Worm (Caenorhabditis elegans): ENCODE results near the gene his-7.

Gene his-7

DNA sequence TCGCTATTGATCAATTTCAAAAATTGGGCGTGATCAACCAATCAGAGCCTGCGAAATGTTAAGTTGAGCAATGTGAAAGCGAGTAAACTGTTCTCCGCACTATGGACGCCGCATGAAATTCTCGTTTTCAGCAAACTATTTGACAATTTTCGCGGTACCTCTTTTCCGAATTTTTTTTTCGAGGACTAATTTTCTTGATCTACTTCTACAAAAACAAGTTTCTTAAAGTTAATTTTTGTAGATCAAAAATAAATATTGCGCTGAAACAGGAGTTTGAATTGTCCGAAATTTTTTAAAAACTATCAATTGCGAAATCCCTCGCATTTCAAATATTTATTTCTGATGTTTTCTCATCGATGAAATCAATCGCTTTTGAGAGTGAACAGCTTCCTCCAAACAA lies 15.5 kb upstream of the his-7 start:
- TF ChIP-seq R02D3.7 (tag; optimal IDR thresholded peaks at IDR 0.05) (no peak), fos-1 (tag; optimal IDR thresholded peaks at IDR 0.05) (no peak), nhr-12 (tag; optimal IDR thresholded peaks at IDR 0.05) (no peak), pqm-1 (tag; optimal IDR thresholded peaks at IDR 0.05) (no peak), pha-4 (tag; optimal IDR thresholded peaks at IDR 0.05) (no peak)

DNA sequence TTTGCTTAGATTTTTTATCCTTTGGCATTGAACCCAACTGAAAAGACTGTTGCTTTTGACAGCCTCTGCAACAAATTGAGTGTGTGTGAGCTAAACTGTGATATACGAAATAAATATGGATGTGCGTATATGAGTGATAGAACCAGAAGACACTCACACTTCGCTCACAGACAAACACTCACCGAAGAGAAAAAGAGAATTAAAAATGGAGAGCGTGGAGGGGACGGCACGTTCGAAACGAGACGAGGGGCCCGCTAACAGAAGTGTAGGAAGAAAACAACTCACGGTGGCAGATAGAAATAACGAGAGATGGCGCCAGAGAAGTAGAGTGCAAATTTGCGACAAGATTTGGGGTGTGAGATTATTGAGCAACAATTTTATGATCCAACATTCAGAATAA lies 14.9 kb upstream of the his-7 start:
- TF ChIP-seq hmg-11 (tag; optimal IDR thresholded peaks at IDR 0.05) (peak; percentile 53), ztf-11 (tag; optimal IDR thresholded peaks at IDR 0.05) (no peak), nfya-1 (tag; optimal IDR thresholded peaks at IDR 0.05; ENCODE audit: insufficient read depth) (peak; percentile 54), unc-39 (tag; optimal IDR thresholded peaks at IDR 0.05) (no peak), lin-39 (tag; optimal IDR thresholded peaks at IDR 0.05) (peak; percentile 39), sea-2 (GFP tag; optimal IDR thresholded peaks at IDR 0.05) (no peak), nhr-23 (tag; optimal IDR thresholded peaks at IDR 0.05) (no peak), pqm-1 (tag; optimal IDR thresholded peaks at IDR 0.05) (no peak)

DNA sequence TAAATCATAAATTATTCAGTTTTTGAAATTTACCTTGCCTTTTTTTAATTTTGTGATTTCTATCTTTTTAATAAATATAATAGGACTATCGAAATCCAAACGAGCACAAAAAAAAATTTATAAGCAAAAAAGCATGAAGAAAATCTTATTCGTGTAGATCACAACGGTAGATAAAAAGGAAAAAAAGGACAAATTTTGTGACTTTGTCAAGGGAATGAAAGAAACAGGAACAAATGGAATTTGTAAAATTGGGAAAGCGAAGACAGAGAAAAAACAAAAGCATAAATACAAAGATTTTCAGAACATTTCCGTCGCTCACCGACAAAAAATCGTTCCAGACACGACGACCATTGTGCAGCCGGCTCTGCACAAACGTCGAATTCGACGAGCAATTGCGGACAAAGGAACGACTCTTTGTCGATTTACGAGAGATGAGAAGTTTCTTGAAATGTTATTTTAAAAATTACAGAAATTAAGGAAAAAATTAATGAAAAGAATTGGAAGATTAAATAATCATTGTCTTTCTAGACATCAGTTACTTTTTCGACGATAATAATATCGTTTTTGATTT lies 14.3 kb upstream of the his-7 start, which contains the start of gene F45F2.10:
F45F2.10 (minus strand) TSS at position 51 of the 571 bp plus-strand sequence.
- no peak for TF ChIP-seq ceh-28 (tag; optimal IDR thresholded peaks at IDR 0.05)
- no peak for TF ChIP-seq ceh-9 (tag; optimal IDR thresholded peaks at IDR 0.05)
- TF ChIP-seq pqm-1 (tag; optimal IDR thresholded peaks at IDR 0.05) = no peak
- TF ChIP-seq mml-1 (tag; optimal IDR thresholded peaks at IDR 0.05) = no peak
- peak; percentile 10 for TF ChIP-seq lin-39 (tag; optimal IDR thresholded peaks at IDR 0.05)
- no peak for TF ChIP-seq fkh-10 (GFP tag; optimal IDR thresholded peaks at IDR 0.05)
- peak; percentile 76 for TF ChIP-seq R02D3.7 (tag; optimal IDR thresholded peaks at IDR 0.05)
- no peak for TF ChIP-seq aly-2 (tag; optimal IDR thresholded peaks at IDR 0.05)
- TF ChIP-seq snpc-4 (tag; optimal IDR thresholded peaks at IDR 0.05) = peak; percentile 25
- TF ChIP-seq egl-5 (tag; optimal IDR thresholded peaks at IDR 0.05) = no peak
- no peak for TF ChIP-seq nhr-67 (tag; optimal IDR thresholded peaks at IDR 0.05)
- TF ChIP-seq hmg-11 (tag; optimal IDR thresholded peaks at IDR 0.05) = no peak
- TF ChIP-seq mdl-1 (tag; optimal IDR thresholded peaks at IDR 0.05) = no peak
- TF ChIP-seq zag-1 (tag; optimal IDR thresholded peaks at IDR 0.05) = no peak
- peak; percentile 9 for TF ChIP-seq lin-15B (tag; optimal IDR thresholded peaks at IDR 0.05)
- peak; percentile 45 for TF ChIP-seq pha-4 (tag; optimal IDR thresholded peaks at IDR 0.05)
- TF ChIP-seq nhr-237 (tag; optimal IDR thresholded peaks at IDR 0.05) = no peak
- TF ChIP-seq elt-2 (tag; optimal IDR thresholded peaks at IDR 0.05) = peak; percentile 26

DNA sequence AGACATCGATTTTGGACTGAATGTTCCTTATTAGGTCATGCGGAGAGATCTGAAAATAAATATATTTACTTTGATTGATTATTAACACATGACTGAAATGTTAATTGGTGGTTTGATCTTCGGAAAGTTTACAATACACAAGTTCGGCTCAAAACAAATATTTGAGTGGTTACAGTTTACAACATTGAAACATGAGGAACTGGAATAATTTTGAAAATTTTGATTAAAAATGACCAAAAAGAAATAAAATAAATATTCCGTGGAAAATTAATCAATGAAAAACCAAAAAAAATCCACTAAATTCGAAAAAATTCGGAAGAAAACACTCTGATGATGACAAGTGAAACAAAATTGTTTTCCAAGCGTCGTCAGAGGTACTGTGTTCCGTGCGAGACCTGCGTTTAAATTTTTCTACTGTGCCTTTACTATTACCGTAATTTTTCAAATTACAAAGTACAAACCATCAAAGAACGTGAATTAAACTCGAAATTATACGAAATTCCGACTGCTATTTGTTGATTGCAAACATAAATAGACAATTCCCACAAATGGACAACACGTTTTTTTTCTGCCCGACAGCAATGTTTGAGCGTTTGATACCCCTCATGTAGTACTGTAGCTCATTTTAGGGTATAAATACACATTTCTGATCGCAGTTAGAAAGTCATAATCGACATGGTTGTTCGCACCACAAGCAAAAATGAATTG lies 12.2 kb upstream of the his-7 start, which contains the start of the genes F45F2.11 and otpl-7:
F45F2.11 (minus strand) TSS at position 51 of the 708 bp plus-strand sequence.
otpl-7 (plus strand) TSS at position 658 of the 708 bp plus-strand sequence.
- TF ChIP-seq pha-4 (tag; optimal IDR thresholded peaks at IDR 0.05) (peak; percentile 2), egl-5 (tag; optimal IDR thresholded peaks at IDR 0.05) (no peak), nhr-25 (tag; optimal IDR thresholded peaks at IDR 0.05) (no peak), nhr-77 (tag; optimal IDR thresholded peaks at IDR 0.05) (no peak)

DNA sequence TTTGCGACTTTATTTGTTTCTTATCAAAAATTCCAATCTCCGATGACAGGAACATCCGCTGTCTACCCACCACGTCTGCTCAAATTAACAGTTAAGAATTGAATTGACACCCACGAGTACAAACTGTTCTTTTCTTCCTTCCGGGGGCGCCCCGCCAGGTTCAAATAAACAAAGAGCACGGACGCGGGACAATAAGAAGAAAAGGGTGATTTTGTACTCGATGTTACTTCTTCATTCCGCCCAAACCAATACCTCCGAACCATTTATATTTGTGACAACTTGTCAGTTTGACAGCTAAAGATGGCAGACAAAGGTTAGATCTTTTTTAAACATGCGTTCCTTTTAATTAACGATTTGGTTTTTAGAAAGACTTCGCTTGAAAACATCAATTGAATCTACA lies 7.4 kb upstream of the his-7 start, which contains the start of gene otpl-6:
otpl-6 (plus strand) TSS at position 301 of the 400 bp plus-strand sequence.
- TF ChIP-seq pha-4 (tag; optimal IDR thresholded peaks at IDR 0.05) (peak; percentile 22), ceh-9 (tag; optimal IDR thresholded peaks at IDR 0.05) (no peak)

DNA sequence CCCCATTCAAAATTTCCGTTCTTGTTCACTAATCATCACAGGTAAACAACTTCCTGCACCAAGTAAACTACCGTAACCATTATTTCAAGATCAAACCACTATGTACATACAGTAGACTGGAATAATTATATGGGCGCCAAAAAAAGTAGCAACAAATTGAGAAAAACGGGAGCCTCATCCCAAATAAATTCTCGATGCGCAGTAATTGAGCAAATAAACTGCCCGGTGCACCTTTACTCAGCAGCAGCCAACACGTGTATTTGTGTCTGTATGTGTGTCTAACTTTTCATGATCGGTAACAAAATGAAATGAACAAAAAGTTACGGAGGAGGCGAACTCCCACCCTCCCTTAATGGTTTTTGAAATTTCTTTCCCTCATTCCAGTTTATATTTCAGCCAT lies 4.0 kb upstream of the his-7 start, which contains the start of gene otpl-5:
otpl-5 (plus strand) TSS at position 301 of the 400 bp plus-strand sequence.
- TF ChIP-seq aly-2 (tag; optimal IDR thresholded peaks at IDR 0.05) = no peak
- no peak for TF ChIP-seq nhr-11 (tag; optimal IDR thresholded peaks at IDR 0.05)
- no peak for TF ChIP-seq lsy-12 (tag; optimal IDR thresholded peaks at IDR 0.05)
- no peak for TF ChIP-seq ceh-16 (tag; optimal IDR thresholded peaks at IDR 0.05)
- no peak for TF ChIP-seq jun-1 (tag; optimal IDR thresholded peaks at IDR 0.05)
- TF ChIP-seq nhr-28 (tag; optimal IDR thresholded peaks at IDR 0.05) = no peak
- no peak for TF ChIP-seq ceh-28 (tag; optimal IDR thresholded peaks at IDR 0.05)
